Worm (Caenorhabditis elegans) whole organism, late embryonic: ENCODE data around the gene dig-1.

ENCODE experiments used
- C08G9.2 ChIP-seq: sonication (generic microtip); optimal IDR thresholded peaks from 2 replicates; lab custom pipeline; 2016; ENCODE audit warnings: mild to moderate bottlenecking, missing genetic modification characterization, moderate library complexity, missing compliant biosample characterization
- T23F11.4 ChIP-seq: fragments of 200-800 bp; sonication (Bioruptor generic); optimal IDR thresholded peaks from 2 replicates; lab custom pipeline; 2018; ENCODE audit warnings: mild to moderate bottlenecking, missing genetic modification characterization, missing compliant biosample characterization
- ceh-6 ChIP-seq: fragments of 200-800 bp; sonication (Bioruptor generic); optimal IDR thresholded peaks from 2 replicates; lab custom pipeline; 2018; ENCODE audit warnings: mild to moderate bottlenecking, missing genetic modification characterization, missing compliant biosample characterization
- dve-1 ChIP-seq: sonication (generic microtip); optimal IDR thresholded peaks from 2 replicates; lab custom pipeline; 2017; ENCODE audit warnings: antibody characterized with exemption, mild to moderate bottlenecking, missing genetic modification characterization, missing compliant biosample characterization
- elt-2 ChIP-seq: sonication (generic microtip); optimal IDR thresholded peaks from 2 replicates; lab custom pipeline; 2016; ENCODE audit warnings: missing genetic modification reagents, missing genetic modification characterization, missing compliant biosample characterization
- hlh-15 ChIP-seq: sonication (generic microtip); optimal IDR thresholded peaks from 2 replicates; lab custom pipeline; 2016; ENCODE audit warnings: missing genetic modification characterization, missing compliant biosample characterization
- hlh-30 ChIP-seq: sonication (generic microtip); optimal IDR thresholded peaks from 2 replicates; lab custom pipeline; 2017; ENCODE audit warnings: antibody characterized with exemption, missing genetic modification characterization, missing compliant biosample characterization; ENCODE audit not compliant: insufficient read depth
- nhr-11 ChIP-seq: fragments of 150-350 bp; optimal IDR thresholded peaks from 2 replicates; lab custom pipeline; 2014; ENCODE audit warnings: missing biosample characterization, missing genetic modification characterization
- npax-4 ChIP-seq: sonication (generic microtip); optimal IDR thresholded peaks from 2 replicates; lab custom pipeline; 2016; ENCODE audit warnings: missing genetic modification characterization, missing compliant biosample characterization
- pha-4 ChIP-seq: fragments of 150-350 bp; optimal IDR thresholded peaks from 2 replicates; lab custom pipeline; 2018; ENCODE audit warnings: missing biosample characterization, missing genetic modification reagents, missing genetic modification characterization
- sox-4 ChIP-seq: sonication (generic microtip); optimal IDR thresholded peaks from 2 replicates; lab custom pipeline; 2017; ENCODE audit warnings: mild to moderate bottlenecking, missing genetic modification characterization, inconsistent platforms, missing compliant biosample characterization
- unc-55 ChIP-seq: sonication (generic microtip); optimal IDR thresholded peaks from 2 replicates; lab custom pipeline; 2017; ENCODE audit warnings: missing biosample characterization, missing genetic modification reagents, missing genetic modification characterization
- unc-86 ChIP-seq: sonication (generic microtip); optimal IDR thresholded peaks from 2 replicates; lab custom pipeline; 2016; ENCODE audit warnings: missing genetic modification characterization, missing compliant biosample characterization
- zip-5 ChIP-seq: sonication (generic microtip); optimal IDR thresholded peaks from 2 replicates; lab custom pipeline; 2016; ENCODE audit warnings: missing genetic modification characterization, missing compliant biosample characterization

DNA sequence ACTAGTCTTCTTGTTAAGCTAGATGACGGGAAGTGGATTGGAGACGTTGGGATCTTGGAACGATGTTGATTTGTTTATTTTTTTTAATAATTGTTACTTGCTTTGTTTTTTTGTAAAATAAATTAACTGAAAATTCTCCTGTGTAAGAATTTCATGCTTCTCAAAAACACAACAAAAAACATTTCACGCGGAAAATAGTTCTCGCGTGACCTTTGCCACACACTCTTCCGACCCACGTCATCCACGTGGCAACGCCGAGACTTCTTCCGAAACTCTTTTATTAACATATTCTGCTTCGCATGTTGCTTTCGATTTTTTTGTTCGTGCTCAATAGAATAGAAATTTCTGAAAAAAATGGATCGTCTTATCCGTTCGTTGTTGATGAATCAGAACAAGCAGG is 34.5 kb upstream of the dig-1 start, which contains the start of gene F37A4.5:
- TF ChIP-seq hlh-15 (tag; lab: Kevin White, UChicago), result no peak
- TF ChIP-seq T23F11.4, result no peak
- no peak for TF ChIP-seq dve-1 (tag; lab: Kevin White, UChicago)
- TF ChIP-seq ceh-6, result no peak
- no peak for TF ChIP-seq unc-55 (GFP tag; lab: Kevin White, UChicago)
- TF ChIP-seq pha-4 (tag; lab: Kevin White, UChicago), result no peak
- no peak for TF ChIP-seq zip-5 (tag; lab: Kevin White, UChicago)
- no peak for TF ChIP-seq C08G9.2 (tag; lab: Kevin White, UChicago)
- no peak for TF ChIP-seq elt-2 (tag; lab: Kevin White, UChicago)
- no peak for TF ChIP-seq nhr-11 (tag; lab: Kevin White, UChicago)
- no peak for TF ChIP-seq unc-86 (tag; lab: Kevin White, UChicago)
- TF ChIP-seq npax-4 (tag; lab: Kevin White, UChicago), result no peak
- no peak for TF ChIP-seq sox-4 (tag; lab: Kevin White, UChicago)
- TF ChIP-seq hlh-30 (tag; lab: Kevin White, UChicago), result no peak
